Worm (Caenorhabditis elegans) whole organism, L4 larva: ENCODE data around the gene col-102.

Experiments used
- F26F4.8 ChIP-seq: fragments of 200-800 bp; sonication (Bioruptor generic); conservative IDR thresholded peaks from 2 replicates; pipeline ENCODE4 v1.3.6; 2022; ENCODE audit warnings: missing genetic modification characterization, missing compliant biosample characterization
- daf-19 ChIP-seq: fragments of 200-800 bp; sonication (Bioruptor generic); conservative IDR thresholded peaks from 2 replicates; pipeline ENCODE4 v1.3.6; 2022; ENCODE audit warnings: missing genetic modification characterization, missing compliant biosample characterization
- dpl-1 ChIP-seq: fragments of 150-350 bp; optimal IDR thresholded peaks from 2 replicates; lab custom pipeline; 2014; ENCODE audit warnings: missing biosample characterization, missing genetic modification reagents, missing genetic modification characterization
- dve-1 ChIP-seq: sonication (generic microtip); optimal IDR thresholded peaks from 2 replicates; lab custom pipeline; 2017; ENCODE audit warnings: antibody characterized with exemption, mild to moderate bottlenecking, missing genetic modification characterization, missing compliant biosample characterization; ENCODE audit not compliant: insufficient read depth
- fkh-10 ChIP-seq: fragments of 150-350 bp; optimal IDR thresholded peaks from 2 replicates; lab custom pipeline; 2014; ENCODE audit warnings: missing biosample characterization, missing genetic modification reagents, missing genetic modification characterization
- lin-39 ChIP-seq: fragments of 150-350 bp; optimal IDR thresholded peaks from 2 replicates; lab custom pipeline; 2014; ENCODE audit warnings: missing biosample characterization, missing genetic modification reagents, missing genetic modification characterization
- nhr-11 ChIP-seq: fragments of 150-350 bp; optimal IDR thresholded peaks from 2 replicates; lab custom pipeline; 2014; ENCODE audit warnings: missing biosample characterization, missing genetic modification characterization
- nhr-111 ChIP-seq: fragments of 200-800 bp; sonication (Bioruptor generic); optimal IDR thresholded peaks from 2 replicates; lab custom pipeline; 2018; ENCODE audit warnings: mild to moderate bottlenecking, missing genetic modification characterization, missing compliant biosample characterization
- nhr-25 ChIP-seq: sonication (generic microtip); optimal IDR thresholded peaks from 2 replicates; lab custom pipeline; 2017; ENCODE audit warnings: missing genetic modification characterization, mild to moderate bottlenecking, missing compliant biosample characterization, antibody characterized with exemption, moderate library complexity, borderline replicate concordance; ENCODE audit not compliant: insufficient read depth
- pha-4 ChIP-seq, 2 experiments: fragments of 150-350 bp in 1 of 2; fragments of 200-800 bp in 1 of 2; sonication (Bioruptor generic) in 1 of 2; IDR thresholded peaks in 1 of 2; optimal IDR thresholded peaks in 1 of 2; 2 replicates each; pipeline versions ENCODE4 v1.3.6 to Lab custom; 2014 to 2022; ENCODE audit warnings: missing genetic modification characterization in 2 of 2, missing genetic modification reagents in 2 of 2, missing biosample characterization in 1 of 2, missing compliant biosample characterization in 1 of 2
- sdz-12 ChIP-seq: fragments of 200-800 bp; sonication (Bioruptor generic); optimal IDR thresholded peaks from 2 replicates; lab custom pipeline; 2018; ENCODE audit warnings: mild to moderate bottlenecking, missing genetic modification characterization, missing compliant biosample characterization
- spr-1 ChIP-seq: sonication (generic microtip); optimal IDR thresholded peaks from 2 replicates; lab custom pipeline; 2016; ENCODE audit warnings: mild to moderate bottlenecking, missing genetic modification characterization, missing compliant biosample characterization

- TF ChIP-seq dpl-1 (GFP tag; lab: Kevin White, UChicago), result no peak
- TF ChIP-seq nhr-25 (tag; lab: Kevin White, UChicago), result no peak
- TF ChIP-seq fkh-10, result no peak
- TF ChIP-seq nhr-111 (GFP tag; lab: Kevin White, UChicago), result no peak
- TF ChIP-seq F26F4.8 (GFP tag; lab: Robert Waterston, UW), result no peak
- TF ChIP-seq daf-19 (GFP tag; lab: Robert Waterston, UW), result no peak
- TF ChIP-seq nhr-11, result no peak
- no peak for TF ChIP-seq pha-4 (GFP tag; IDR thresholded peaks at IDR 0.05; lab: Robert Waterston, UW)
- no peak for TF ChIP-seq pha-4 (tag; optimal IDR thresholded peaks at IDR 0.05; lab: Kevin White, UChicago)
- TF ChIP-seq spr-1 (tag; lab: Kevin White, UChicago), result no peak
- no peak for TF ChIP-seq dve-1 (tag; lab: Kevin White, UChicago)
- no peak for TF ChIP-seq lin-39
- no peak for TF ChIP-seq sdz-12 (GFP tag; lab: Kevin White, UChicago)
Observed at ce11 chrIV:630598-630997, 26.4 kb downstream of the col-102 start.
